Fruit fly (Drosophila melanogaster) whole organism, adult: ENCODE measurements around the gene CG11694.
A peak's percentile ranks its signal among the peaks of the same experiment; 100 is the strongest.

ENCODE experiments used
- CG11617 ChIP-seq: fragments of 200-800 bp; sonication (Bioruptor generic); optimal IDR thresholded peaks from 2 replicates; lab custom pipeline; 2017; ENCODE audit warnings: mild to moderate bottlenecking, missing biosample characterization, missing genetic modification reagents, missing genetic modification characterization
- CG12768 ChIP-seq: fragments of 200-800 bp; sonication (Bioruptor generic); optimal IDR thresholded peaks from 2 replicates; lab custom pipeline; 2017; ENCODE audit warnings: missing biosample characterization, missing genetic modification characterization, mild to moderate bottlenecking, moderate library complexity, missing genetic modification reagents
- CG14711 ChIP-seq: fragments of 200-800 bp; sonication (Bioruptor generic); optimal IDR thresholded peaks from 2 replicates; lab custom pipeline; 2018; ENCODE audit warnings: missing biosample characterization, mild to moderate bottlenecking, missing genetic modification characterization, moderate library complexity
- CG33017 ChIP-seq: fragments of 200-800 bp; sonication (Bioruptor generic); optimal IDR thresholded peaks from 2 replicates; lab custom pipeline; 2018; ENCODE audit warnings: missing biosample characterization, mild to moderate bottlenecking, missing genetic modification characterization, moderate library complexity
- CG5204 ChIP-seq: fragments of 200-800 bp; sonication (Bioruptor generic); optimal IDR thresholded peaks from 2 replicates; lab custom pipeline; 2016; ENCODE audit warnings: missing biosample characterization, missing genetic modification characterization
- CG7045 ChIP-seq: fragments of 200-800 bp; sonication (Bioruptor generic); optimal IDR thresholded peaks from 2 replicates; lab custom pipeline; 2017; ENCODE audit warnings: missing biosample characterization, mild to moderate bottlenecking, missing genetic modification characterization
- CG7101 ChIP-seq: fragments of 200-800 bp; sonication (Bioruptor generic); optimal IDR thresholded peaks from 2 replicates; lab custom pipeline; 2018; ENCODE audit warnings: missing biosample characterization, mild to moderate bottlenecking, missing genetic modification characterization, moderate library complexity
- Clk ChIP-seq: fragments of 200-800 bp; sonication (Bioruptor generic); optimal IDR thresholded peaks from 2 replicates; lab custom pipeline; 2017; ENCODE audit warnings: missing biosample characterization, missing genetic modification characterization
- Hr96 ChIP-seq: fragments of 200-800 bp; sonication (Bioruptor generic); optimal IDR thresholded peaks from 2 replicates; lab custom pipeline; 2016; ENCODE audit warnings: missing biosample characterization, missing genetic modification characterization
- Mnt ChIP-seq: fragments of 200-800 bp; sonication (Bioruptor generic); optimal IDR thresholded peaks from 2 replicates; lab custom pipeline; 2016; ENCODE audit warnings: missing biosample characterization, mild to moderate bottlenecking, missing genetic modification characterization
- bab1 ChIP-seq: fragments of 200-800 bp; sonication (Bioruptor generic); optimal IDR thresholded peaks from 3 replicates; lab custom pipeline; 2019; ENCODE audit warnings: missing biosample characterization, mild to moderate bottlenecking, missing genetic modification characterization, moderate library complexity
- cic ChIP-seq: fragments of 200-800 bp; sonication (Bioruptor generic); optimal IDR thresholded peaks from 2 replicates; lab custom pipeline; 2017; ENCODE audit warnings: missing biosample characterization, mild to moderate bottlenecking, missing genetic modification characterization, moderate library complexity
- cnc ChIP-seq, 2 experiments: fragments of >200 bp; optimal IDR thresholded peaks; 2 replicates each; lab custom pipeline; 2017
- kay ChIP-seq: fragments of 200-800 bp; sonication (Bioruptor generic); peaks from one replicate; lab custom pipeline; 2016; ENCODE audit warnings: missing biosample characterization, missing genetic modification characterization, borderline replicate concordance
- ovo ChIP-seq: fragments of 200-800 bp; sonication (Bioruptor generic); optimal IDR thresholded peaks from 2 replicates; lab custom pipeline; 2016; ENCODE audit warnings: missing biosample characterization, missing genetic modification characterization
- pad ChIP-seq: fragments of 200-800 bp; sonication (Bioruptor generic); optimal IDR thresholded peaks from 3 replicates; lab custom pipeline; 2017; ENCODE audit warnings: missing biosample characterization, missing genetic modification characterization, mild to moderate bottlenecking, moderate library complexity, missing genetic modification reagents
- tj ChIP-seq: fragments of 200-800 bp; sonication (Bioruptor generic); optimal IDR thresholded peaks from 3 replicates; lab custom pipeline; 2017; ENCODE audit warnings: missing biosample characterization, mild to moderate bottlenecking, missing genetic modification characterization, moderate library complexity
- toe ChIP-seq: fragments of 200-800 bp; sonication (Bioruptor generic); optimal IDR thresholded peaks from 2 replicates; lab custom pipeline; 2016; ENCODE audit warnings: missing biosample characterization, missing genetic modification characterization

The CG11694 gene

dm6 chr3R:8317709-8318335, 5.9 kb upstream of the CG11694 start:
- TF ChIP-seq Hr96 (GFP tag; lab: Kevin White, UChicago), result no peak
- peak; percentile 37 for TF ChIP-seq cic (GFP tag; lab: Kevin White, UChicago)
- TF ChIP-seq pad (GFP tag; lab: Kevin White, UChicago), result no peak
- peak; percentile 6 for TF ChIP-seq CG7045
- TF ChIP-seq kay (GFP tag; lab: Kevin White, UChicago), result no peak
- peak; percentile 60 for TF ChIP-seq CG33017 (tag; lab: Kevin White, UChicago)
- peak; percentile 29 for TF ChIP-seq CG14711 (tag; lab: Kevin White, UChicago)
- no peak for TF ChIP-seq CG5204 (GFP tag; lab: Kevin White, UChicago)
- no peak for TF ChIP-seq Clk (GFP tag; lab: Kevin White, UChicago)
- peak; percentile 27 for TF ChIP-seq CG7101 (tag; lab: Kevin White, UChicago)

- TF ChIP-seq CG7045, result no peak
Observed at dm6 chr3R:8317215-8317614, 5.3 kb upstream of the CG11694 start, which contains the start of gene Ctr1B. Gene Ctr1B, plus strand, starts transcription at chr3R:8317612.

DNA sequence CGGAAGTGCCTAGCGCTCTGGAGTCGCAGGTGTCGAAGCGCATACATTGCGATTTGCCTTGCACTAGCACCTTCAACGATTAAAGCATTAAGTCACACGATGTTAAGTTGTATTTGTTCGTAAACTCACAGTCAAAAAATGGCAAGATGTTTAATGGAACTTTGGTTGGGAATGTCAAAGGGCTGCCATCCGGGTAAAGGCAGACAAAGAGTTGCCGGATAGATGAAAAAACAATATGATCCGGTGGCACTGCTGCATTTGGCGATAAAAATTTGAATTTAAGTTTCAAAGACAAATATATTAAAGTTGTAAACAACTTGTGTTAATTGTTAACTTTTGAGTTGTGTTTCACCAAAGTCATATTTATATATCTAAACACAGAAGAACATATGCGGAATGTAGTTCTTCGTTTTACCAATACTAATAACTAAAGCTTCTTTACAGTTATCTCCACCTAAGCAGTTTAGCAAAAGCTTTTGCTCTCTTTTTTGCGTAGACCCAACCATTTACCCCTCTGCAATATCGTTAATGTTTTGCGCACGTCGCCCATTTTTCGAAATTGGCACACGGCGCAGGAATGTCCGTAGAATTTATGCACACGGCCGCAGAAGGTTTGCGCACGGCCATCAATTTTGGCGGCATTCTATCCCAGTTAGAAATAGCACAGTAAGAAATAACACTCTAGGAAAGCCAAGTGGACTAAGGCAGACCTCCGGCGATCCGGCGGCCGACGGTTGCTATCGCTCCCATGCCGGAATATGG, 4.6 kb upstream of the CG11694 start, which contains the start of gene Coq2:
Gene Coq2, minus strand, starts transcription at position 200 of the 762 bp plus-strand sequence.
- TF ChIP-seq CG33017 (tag; lab: Kevin White, UChicago) (no peak), pad (GFP tag; lab: Kevin White, UChicago) (peak; percentile 99), kay (GFP tag; lab: Kevin White, UChicago) (no peak), tj (GFP tag; lab: Kevin White, UChicago) (peak; percentile 21), cnc (optimal IDR thresholded peaks at IDR 0.05; lab: Kevin White, UChicago) (no peak), bab1 (GFP tag; lab: Kevin White, UChicago) (peak; percentile 61), ovo (GFP tag; lab: Kevin White, UChicago) (peak; percentile 28), Mnt (GFP tag; lab: Kevin White, UChicago) (no peak)

DNA sequence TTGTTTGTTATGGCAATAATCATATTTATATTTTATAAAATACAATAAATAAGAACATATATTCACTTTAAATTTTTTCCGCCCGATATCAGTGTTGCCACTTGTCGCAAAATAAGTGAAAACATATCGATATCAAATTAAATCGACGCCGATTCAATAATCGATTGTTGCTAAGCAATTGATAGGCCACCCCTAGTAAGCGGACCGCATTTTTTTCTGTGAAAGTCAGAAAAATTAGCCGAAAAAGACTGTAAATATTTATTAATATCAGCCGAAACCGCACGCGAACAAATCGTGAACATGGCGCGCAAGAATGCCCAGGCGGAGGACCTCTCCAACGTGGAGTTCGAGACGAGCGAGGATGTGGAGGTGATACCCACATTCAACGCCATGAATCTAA, 1.1 kb upstream of the CG11694 start, which contains the start of gene CG7483:
Gene CG7483, plus strand, starts transcription at position 171 of the 400 bp plus-strand sequence.
- peak; percentile 57 for TF ChIP-seq bab1 (GFP tag; lab: Kevin White, UChicago)
- peak; percentile 17 for TF ChIP-seq Mnt (GFP tag; lab: Kevin White, UChicago)
- TF ChIP-seq tj (GFP tag; lab: Kevin White, UChicago), result no peak
- peak; percentile 72 for TF ChIP-seq CG14711 (tag; lab: Kevin White, UChicago)
- no peak for TF ChIP-seq ovo (GFP tag; lab: Kevin White, UChicago)

DNA sequence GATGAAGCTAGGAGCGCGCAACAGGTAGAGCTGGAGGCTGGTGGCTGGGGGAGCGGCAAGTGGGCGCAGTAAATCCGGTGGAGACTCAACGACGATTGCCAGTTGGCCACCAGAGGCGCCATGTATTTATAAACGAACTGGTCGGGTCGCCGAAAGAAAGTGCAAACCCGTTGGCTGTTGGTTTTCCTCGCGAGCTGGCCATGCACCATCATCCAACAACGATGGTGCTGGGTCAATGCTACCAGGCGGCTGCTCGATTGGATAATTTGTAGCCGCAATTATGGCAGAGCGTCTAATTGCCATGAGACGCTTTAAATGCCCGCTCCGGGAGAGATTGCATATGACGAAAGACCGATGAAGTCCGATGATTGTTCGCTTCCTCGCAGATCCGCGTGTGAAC, 1.3 kb downstream of the CG11694 start, which contains the start of gene CG11693:
Gene CG11693, minus strand, starts transcription at position 101 of the 400 bp plus-strand sequence.
- TF ChIP-seq kay (GFP tag; lab: Kevin White, UChicago), result no peak
- TF ChIP-seq CG14711 (tag; lab: Kevin White, UChicago), result no peak
- no peak for TF ChIP-seq cnc (optimal IDR thresholded peaks at IDR 0.05; lab: Kevin White, UChicago)
- TF ChIP-seq toe (GFP tag; lab: Kevin White, UChicago), result no peak
- TF ChIP-seq CG12768 (GFP tag; lab: Kevin White, UChicago), result no peak
- no peak for TF ChIP-seq Mnt (GFP tag; lab: Kevin White, UChicago)
- TF ChIP-seq CG11617 (GFP tag; lab: Kevin White, UChicago), result no peak
- TF ChIP-seq CG7101 (tag; lab: Kevin White, UChicago), result no peak
- TF ChIP-seq Hr96 (GFP tag; lab: Kevin White, UChicago), result no peak
- TF ChIP-seq cic (GFP tag; lab: Kevin White, UChicago), result no peak
- no peak for TF ChIP-seq Clk (GFP tag; lab: Kevin White, UChicago)
- TF ChIP-seq bab1 (GFP tag; lab: Kevin White, UChicago), result no peak
- no peak for TF ChIP-seq CG33017 (tag; lab: Kevin White, UChicago)

- TF ChIP-seq cic (GFP tag; lab: Kevin White, UChicago) (peak; percentile 24), CG7101 (tag; lab: Kevin White, UChicago) (no peak)
Observed at dm6 chr3R:8308515-8308959, 3.4 kb downstream of the CG11694 start, which contains the start of gene tex. Gene tex, minus strand, starts transcription at chr3R:8308645.

- TF ChIP-seq cnc (optimal IDR thresholded peaks at IDR 0.05; lab: Kevin White, UChicago), result no peak
- TF ChIP-seq ovo (GFP tag; lab: Kevin White, UChicago), result no peak
- no peak for TF ChIP-seq pad (GFP tag; lab: Kevin White, UChicago)
- TF ChIP-seq CG14711 (tag; lab: Kevin White, UChicago), result no peak
- no peak for TF ChIP-seq Mnt (GFP tag; lab: Kevin White, UChicago)
- no peak for TF ChIP-seq kay (GFP tag; lab: Kevin White, UChicago)
Observed at dm6 chr3R:8307283-8307682, 4.7 kb downstream of the CG11694 start.
